Worm (Caenorhabditis elegans): ENCODE measurements around the gene F59A6.2.

Gene F59A6.2

ce11 chrII:5001866-5002265, 12.6 kb upstream of the F59A6.2 start:
- no peak for TF ChIP-seq skn-1 (tag; optimal IDR thresholded peaks at IDR 0.05)
- TF ChIP-seq blmp-1 (tag; optimal IDR thresholded peaks at IDR 0.05) = no peak
- no peak for TF ChIP-seq efl-1 (optimal IDR thresholded peaks at IDR 0.05)
- TF ChIP-seq efl-1 (GFP tag; optimal IDR thresholded peaks at IDR 0.05 in 1 of 2) = peak in 1 of 2 experiments; percentile 94
- TF ChIP-seq egl-13 (tag; optimal IDR thresholded peaks at IDR 0.05) = no peak
- TF ChIP-seq fkh-4 (tag; optimal IDR thresholded peaks at IDR 0.05; ENCODE audit: borderline replicate concordance) = no peak
- no peak for TF ChIP-seq Y116A8C.19 (tag; optimal IDR thresholded peaks at IDR 0.05; ENCODE audit: borderline replicate concordance)

- no peak for TF ChIP-seq blmp-1 (tag; optimal IDR thresholded peaks at IDR 0.05)
- TF ChIP-seq nhr-28 (tag; optimal IDR thresholded peaks at IDR 0.05) = no peak
- TF ChIP-seq unc-62 (GFP tag; optimal IDR thresholded peaks at IDR 0.05) = no peak
- TF ChIP-seq vab-15 (tag; optimal IDR thresholded peaks at IDR 0.05) = no peak
- no peak for TF ChIP-seq swsn-7 (tag; optimal IDR thresholded peaks at IDR 0.05)
- no peak for TF ChIP-seq lin-13 (GFP tag; optimal IDR thresholded peaks at IDR 0.05)
- no peak for TF ChIP-seq elt-2 (tag; optimal IDR thresholded peaks at IDR 0.05)
- no peak for TF ChIP-seq rnt-1 (tag; optimal IDR thresholded peaks at IDR 0.05)
- TF ChIP-seq ama-1 (optimal IDR thresholded peaks at IDR 0.05) = no peak
- TF ChIP-seq ztf-11 (tag; optimal IDR thresholded peaks at IDR 0.05) = no peak
- TF ChIP-seq ces-1 (GFP tag; optimal IDR thresholded peaks at IDR 0.05) = no peak
- TF ChIP-seq hlh-4 (tag; optimal IDR thresholded peaks at IDR 0.05) = no peak
- TF ChIP-seq nhr-47 (tag; optimal IDR thresholded peaks at IDR 0.05) = no peak
- TF ChIP-seq snpc-4 (tag; optimal IDR thresholded peaks at IDR 0.05) = no peak
- TF ChIP-seq xbp-1 (tag; optimal IDR thresholded peaks at IDR 0.05) = no peak
- no peak for TF ChIP-seq elt-3 (tag; optimal IDR thresholded peaks at IDR 0.05)
- TF ChIP-seq sup-37 (GFP tag; optimal IDR thresholded peaks at IDR 0.05) = no peak
- TF ChIP-seq fkh-10 (GFP tag; optimal IDR thresholded peaks at IDR 0.05) = no peak
- no peak for TF ChIP-seq sox-4 (tag; optimal IDR thresholded peaks at IDR 0.05)
Measured at ce11 chrII:5003660-5004059, 10.8 kb upstream of the F59A6.2 start, which contains the start of gene F59A6.10. Gene F59A6.10 (plus strand): TSS chrII:5003960.

- TF ChIP-seq zip-4 (GFP tag; optimal IDR thresholded peaks at IDR 0.05) (no peak), lin-13 (GFP tag; optimal IDR thresholded peaks at IDR 0.05) (no peak), unc-86 (tag; optimal IDR thresholded peaks at IDR 0.05) (no peak), egl-27 (tag; optimal IDR thresholded peaks at IDR 0.05) (no peak), elt-2 (tag; optimal IDR thresholded peaks at IDR 0.05) (no peak), sox-4 (tag; optimal IDR thresholded peaks at IDR 0.05) (no peak), unc-62 (GFP tag; optimal IDR thresholded peaks at IDR 0.05) (no peak), unc-130 (tag; optimal IDR thresholded peaks at IDR 0.05) (no peak), tbx-2 (tag; optimal IDR thresholded peaks at IDR 0.05) (no peak), rnt-1 (tag; optimal IDR thresholded peaks at IDR 0.05) (no peak), elt-3 (tag; optimal IDR thresholded peaks at IDR 0.05) (no peak), mep-1 (tag; optimal IDR thresholded peaks at IDR 0.05) (no peak), unc-30 (tag; optimal IDR thresholded peaks at IDR 0.05) (no peak), nhr-77 (tag; optimal IDR thresholded peaks at IDR 0.05) (no peak), blmp-1 (tag; optimal IDR thresholded peaks at IDR 0.05) (no peak)
Measured at ce11 chrII:5004781-5005180, 9.7 kb upstream of the F59A6.2 start, which contains the start of gene F59A6.4. Gene F59A6.4 (plus strand): TSS chrII:5005081.

- TF ChIP-seq ztf-4 (tag; optimal IDR thresholded peaks at IDR 0.05) = no peak
- no peak for TF ChIP-seq grh-1 (GFP tag; IDR thresholded peaks at IDR 0.05)
- no peak for TF ChIP-seq unc-86 (tag; optimal IDR thresholded peaks at IDR 0.05)
- TF ChIP-seq nhr-76 (tag; optimal IDR thresholded peaks at IDR 0.05) = no peak
- no peak for TF ChIP-seq xbp-1 (tag; optimal IDR thresholded peaks at IDR 0.05)
- TF ChIP-seq zip-4 (GFP tag; optimal IDR thresholded peaks at IDR 0.05) = no peak
- TF ChIP-seq fkh-4 (tag; optimal IDR thresholded peaks at IDR 0.05; ENCODE audit: borderline replicate concordance) = no peak
- TF ChIP-seq skn-1 (tag; optimal IDR thresholded peaks at IDR 0.05) = no peak
- TF ChIP-seq ztf-11 (tag; optimal IDR thresholded peaks at IDR 0.05) = no peak
Measured at ce11 chrII:5008033-5008432, 6.5 kb upstream of the F59A6.2 start, which contains the start of gene F59A6.3. Gene F59A6.3 (plus strand): TSS chrII:5008333.
